Worm (Caenorhabditis elegans): ENCODE results near the gene F21D5.3.

DNA sequence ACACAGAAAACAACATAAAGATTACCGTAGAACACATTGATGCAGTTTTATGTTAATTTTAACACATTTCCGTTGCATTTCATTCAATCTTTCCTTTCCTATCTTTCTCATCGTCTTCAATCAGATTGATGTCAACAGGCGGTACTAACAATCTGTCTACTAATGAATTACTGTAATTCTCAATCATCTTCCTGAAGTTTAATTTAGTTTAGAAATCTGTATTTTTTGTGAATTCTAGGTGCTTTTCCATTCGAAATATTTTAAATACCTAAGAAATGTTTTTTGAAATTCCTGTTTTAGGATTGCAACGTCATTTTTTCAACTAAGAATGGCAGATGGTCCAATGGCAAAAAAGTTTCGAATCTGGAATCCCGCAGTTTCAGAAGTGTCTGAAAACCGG lies 6.9 kb upstream of the F21D5.3 start, which contains the start of gene F21D5.9:
- TF ChIP-seq nhr-76 (tag; optimal IDR thresholded peaks at IDR 0.05) (no peak), ces-1 (GFP tag; optimal IDR thresholded peaks at IDR 0.05) (no peak)

Data from whole organism, L4 larva.